Fruit fly (Drosophila melanogaster) whole organism, embryonic: ENCODE data around the gene HipHop.

Source experiments
- B-H1 ChIP-seq: fragments of 200-800 bp; sonication (Bioruptor generic); IDR thresholded peaks from 3 replicates; pipeline ENCODE4 v1.3.6; 2022; ENCODE audit warnings: missing biosample characterization, missing genetic modification characterization
- CG10209 ChIP-seq: fragments of 200-800 bp; sonication (Bioruptor generic); optimal IDR thresholded peaks from 3 replicates; lab custom pipeline; 2017; ENCODE audit warnings: missing biosample characterization, mild to moderate bottlenecking, missing genetic modification characterization, missing genetic modification reagents
- CG1024 ChIP-seq: fragments of 200-800 bp; sonication (Bioruptor generic); IDR thresholded peaks from 2 replicates; pipeline ENCODE4 v1.3.6; 2022; ENCODE audit warnings: missing biosample characterization, missing genetic modification characterization
- CG11695 ChIP-seq: fragments of 200-800 bp; sonication (Bioruptor generic); IDR thresholded peaks from 3 replicates; pipeline ENCODE4 v1.3.6; 2022; ENCODE audit warnings: missing biosample characterization, missing genetic modification characterization
- CG12219 ChIP-seq: fragments of 200-800 bp; sonication (Bioruptor generic); optimal IDR thresholded peaks from 3 replicates; lab custom pipeline; 2018; ENCODE audit warnings: missing biosample characterization, mild to moderate bottlenecking, missing genetic modification characterization
- CG12299 ChIP-seq: fragments of 200-800 bp; sonication (Bioruptor generic); optimal IDR thresholded peaks from 2 replicates; lab custom pipeline; 2018; ENCODE audit warnings: missing biosample characterization, mild to moderate bottlenecking, missing genetic modification characterization
- CG14710 ChIP-seq: fragments of 200-800 bp; sonication (Bioruptor generic); optimal IDR thresholded peaks from 3 replicates; lab custom pipeline; 2019; ENCODE audit warnings: missing biosample characterization, mild to moderate bottlenecking, missing genetic modification characterization, moderate library complexity
- CG17361 ChIP-seq: fragments of 200-800 bp; sonication (Bioruptor generic); IDR thresholded peaks from 3 replicates; pipeline ENCODE4 v1.3.6; 2022; ENCODE audit warnings: missing biosample characterization, missing genetic modification characterization
- CG18764 ChIP-seq: fragments of 200-800 bp; sonication (Bioruptor generic); optimal IDR thresholded peaks from 3 replicates; lab custom pipeline; 2016; ENCODE audit warnings: missing biosample characterization, missing genetic modification characterization
- CG2875 ChIP-seq: fragments of 200-800 bp; sonication (Bioruptor generic); optimal IDR thresholded peaks from 2 replicates; lab custom pipeline; 2017; ENCODE audit warnings: missing biosample characterization, mild to moderate bottlenecking, missing genetic modification characterization, missing genetic modification reagents
- CG31441 ChIP-seq: fragments of 200-800 bp; sonication (Bioruptor generic); IDR thresholded peaks from 2 replicates; pipeline ENCODE4 v1.3.6; 2022; ENCODE audit warnings: missing biosample characterization, missing genetic modification characterization
- CG3847 ChIP-seq: fragments of 200-800 bp; sonication (Bioruptor generic); IDR thresholded peaks from 2 replicates; pipeline ENCODE4 v1.3.6; 2022; ENCODE audit warnings: missing biosample characterization, missing genetic modification characterization
- CG4282 ChIP-seq: fragments of 200-800 bp; sonication (Bioruptor generic); optimal IDR thresholded peaks from 2 replicates; lab custom pipeline; 2016; ENCODE audit warnings: missing biosample characterization, missing genetic modification characterization
- CG4404 ChIP-seq: fragments of 200-800 bp; sonication (Bioruptor generic); IDR thresholded peaks from 2 replicates; pipeline ENCODE4 v1.3.6; 2022; ENCODE audit warnings: missing biosample characterization, missing genetic modification characterization
- CG6654 ChIP-seq: fragments of 200-800 bp; sonication (Bioruptor generic); optimal IDR thresholded peaks from 2 replicates; lab custom pipeline; 2017; ENCODE audit warnings: missing biosample characterization, mild to moderate bottlenecking, missing genetic modification characterization
- CG7357 ChIP-seq: fragments of 200-800 bp; sonication (Bioruptor generic); IDR thresholded peaks from 3 replicates; pipeline ENCODE4 v1.3.6; 2022; ENCODE audit warnings: missing biosample characterization, missing genetic modification characterization
- CG9876 ChIP-seq: fragments of 200-800 bp; sonication (Bioruptor generic); optimal IDR thresholded peaks from 2 replicates; lab custom pipeline; 2016; ENCODE audit warnings: missing biosample characterization, missing genetic modification characterization
- CHES-1-like ChIP-seq: fragments of 200-800 bp; sonication (Bioruptor generic); optimal IDR thresholded peaks from 2 replicates; lab custom pipeline; 2016; ENCODE audit warnings: missing biosample characterization, missing genetic modification characterization
- CkIIα-i1 ChIP-seq: fragments of 200-800 bp; sonication (Bioruptor generic); IDR thresholded peaks from 2 replicates; pipeline ENCODE4 v1.3.6; 2022; ENCODE audit warnings: missing biosample characterization, missing genetic modification characterization
- D19B ChIP-seq: fragments of 200-800 bp; sonication (Bioruptor generic); optimal IDR thresholded peaks from 2 replicates; lab custom pipeline; 2017; ENCODE audit warnings: missing biosample characterization, mild to moderate bottlenecking, missing genetic modification characterization
- Dad ChIP-seq: fragments of 200-800 bp; sonication (Bioruptor generic); optimal IDR thresholded peaks from 3 replicates; lab custom pipeline; 2016; ENCODE audit warnings: missing biosample characterization, missing genetic modification characterization
- Dll ChIP-seq: fragments of 200-800 bp; sonication (Bioruptor generic); IDR thresholded peaks from 4 replicates; pipeline ENCODE4 v1.3.6; 2022; ENCODE audit warnings: missing biosample characterization, missing genetic modification characterization; ENCODE audit not compliant: partially characterized antibody
- Dref ChIP-seq: fragments of 200-800 bp; sonication (Bioruptor generic); IDR thresholded peaks from 2 replicates; pipeline ENCODE4 v1.3.6; 2022; ENCODE audit warnings: missing biosample characterization, missing genetic modification characterization
- Hr39 ChIP-seq: fragments of >200 bp; optimal IDR thresholded peaks from 2 replicates; lab custom pipeline; 2017
- Pdp1 ChIP-seq, 2 experiments: fragments of 200-800 bp; sonication (Bioruptor generic); optimal IDR thresholded peaks; 3 replicates each; lab custom pipeline; 2016; ENCODE audit warnings: missing biosample characterization in 2 of 2, missing genetic modification characterization in 2 of 2, mild to moderate bottlenecking in 1 of 2, moderate library complexity in 1 of 2
- Sox100B ChIP-seq: fragments of 200-800 bp; sonication (Bioruptor generic); optimal IDR thresholded peaks from 3 replicates; lab custom pipeline; 2018; ENCODE audit warnings: missing biosample characterization, mild to moderate bottlenecking, missing genetic modification characterization
- Sry-β ChIP-seq: fragments of 200-800 bp; sonication (Bioruptor generic); optimal IDR thresholded peaks from 2 replicates; lab custom pipeline; 2018; ENCODE audit warnings: missing biosample characterization, mild to moderate bottlenecking, missing genetic modification characterization, moderate library complexity
- Ssrp ChIP-seq: fragments of 200-800 bp; sonication (Bioruptor generic); optimal IDR thresholded peaks from 2 replicates; lab custom pipeline; 2018; ENCODE audit warnings: missing biosample characterization, mild to moderate bottlenecking, missing genetic modification characterization, moderate library complexity
- TFAM ChIP-seq: fragments of 200-800 bp; sonication (Bioruptor generic); optimal IDR thresholded peaks from 2 replicates; lab custom pipeline; 2017; ENCODE audit warnings: missing biosample characterization, missing genetic modification characterization, inconsistent platforms
- Usf ChIP-seq: fragments of 200-800 bp; sonication (Bioruptor generic); optimal IDR thresholded peaks from 2 replicates; lab custom pipeline; 2017; ENCODE audit warnings: missing genotype, missing biosample characterization, missing genetic modification characterization
- Xbp1 ChIP-seq: fragments of 200-800 bp; sonication (Bioruptor generic); optimal IDR thresholded peaks from 3 replicates; lab custom pipeline; 2016; ENCODE audit warnings: missing biosample characterization, mild to moderate bottlenecking, missing genetic modification characterization
- ac ChIP-seq: fragments of 200-800 bp; sonication (Bioruptor generic); optimal IDR thresholded peaks from 3 replicates; lab custom pipeline; 2017; ENCODE audit warnings: missing biosample characterization, mild to moderate bottlenecking, missing genetic modification characterization
- aop ChIP-seq: fragments of 200-800 bp; sonication (Bioruptor generic); IDR thresholded peaks from 2 replicates; pipeline ENCODE4 v1.3.6; 2022; ENCODE audit warnings: missing biosample characterization, missing genetic modification characterization
- bowl ChIP-seq: fragments of 200-800 bp; sonication (Bioruptor generic); IDR thresholded peaks from 2 replicates; pipeline ENCODE4 v1.3.6; 2022; ENCODE audit warnings: missing biosample characterization, missing genetic modification characterization
- btn ChIP-seq: fragments of 200-800 bp; sonication (Bioruptor generic); optimal IDR thresholded peaks from 2 replicates; lab custom pipeline; 2016; ENCODE audit warnings: missing biosample characterization, missing genetic modification characterization
- chm ChIP-seq: fragments of 200-800 bp; sonication (Bioruptor generic); IDR thresholded peaks from 2 replicates; pipeline ENCODE4 v1.3.6; 2022; ENCODE audit warnings: missing biosample characterization, missing genetic modification characterization
- dimm ChIP-seq: fragments of 200-800 bp; sonication (Bioruptor generic); IDR thresholded peaks from 2 replicates; pipeline ENCODE4 v1.3.6; 2022; ENCODE audit warnings: missing biosample characterization, missing genetic modification characterization
- dmrt11E ChIP-seq: fragments of 200-800 bp; sonication (Bioruptor generic); optimal IDR thresholded peaks from 3 replicates; lab custom pipeline; 2018; ENCODE audit warnings: missing biosample characterization, mild to moderate bottlenecking, missing genetic modification characterization, moderate library complexity
- dpn ChIP-seq, 2 experiments: fragments of 200-800 bp; sonication (Bioruptor generic); optimal IDR thresholded peaks; 3 replicates each; lab custom pipeline; 2016; ENCODE audit warnings: missing biosample characterization in 2 of 2, missing genetic modification characterization in 2 of 2
- exex ChIP-seq: fragments of 200-800 bp; sonication (Bioruptor generic); optimal IDR thresholded peaks from 4 replicates; lab custom pipeline; 2018; ENCODE audit warnings: missing biosample characterization, mild to moderate bottlenecking, missing genetic modification characterization, moderate library complexity
- fd3F ChIP-seq: fragments of 200-800 bp; sonication (Bioruptor generic); optimal IDR thresholded peaks from 2 replicates; lab custom pipeline; 2018; ENCODE audit warnings: missing biosample characterization, mild to moderate bottlenecking, missing genetic modification characterization, moderate library complexity
- ftz-f1 ChIP-seq: fragments of 200-800 bp; sonication (Bioruptor generic); optimal IDR thresholded peaks from 2 replicates; lab custom pipeline; 2016; ENCODE audit warnings: missing biosample characterization, missing genetic modification characterization
- gcm2 ChIP-seq: fragments of 200-800 bp; sonication (Bioruptor generic); optimal IDR thresholded peaks from 2 replicates; lab custom pipeline; 2016; ENCODE audit warnings: missing biosample characterization, missing genetic modification characterization
- jing ChIP-seq: fragments of 200-800 bp; sonication (Bioruptor generic); optimal IDR thresholded peaks from 2 replicates; lab custom pipeline; 2018; ENCODE audit warnings: missing biosample characterization, mild to moderate bottlenecking, missing genetic modification characterization
- ken ChIP-seq: fragments of 200-800 bp; sonication (Bioruptor generic); IDR thresholded peaks from 3 replicates; pipeline ENCODE4 v1.3.6; 2022; ENCODE audit warnings: missing biosample characterization, missing genetic modification characterization
- lov ChIP-seq, 2 experiments: fragments of 200-800 bp in 1 of 2; fragments of >200 bp in 1 of 2; sonication (Bioruptor generic) in 1 of 2; IDR thresholded peaks in 1 of 2; optimal IDR thresholded peaks in 1 of 2; 2 replicates in 1 of 2; 3 replicates in 1 of 2; pipeline versions ENCODE4 v1.3.6 to Lab custom; 2017 to 2022; ENCODE audit warnings: missing biosample characterization in 1 of 2, missing genetic modification characterization in 1 of 2
- otp ChIP-seq: fragments of 200-800 bp; sonication (Bioruptor generic); IDR thresholded peaks from 3 replicates; pipeline ENCODE4, ENCODE4 v1.3.6; 2022; ENCODE audit warnings: missing biosample characterization, missing genetic modification characterization
- peb ChIP-seq: fragments of 200-800 bp; sonication (Bioruptor generic); IDR thresholded peaks from 2 replicates; pipeline ENCODE4 v1.3.6; 2022; ENCODE audit warnings: missing biosample characterization, missing genetic modification characterization
- scrt ChIP-seq: fragments of 200-800 bp; sonication (Bioruptor generic); optimal IDR thresholded peaks from 2 replicates; lab custom pipeline; 2018; ENCODE audit warnings: missing biosample characterization, mild to moderate bottlenecking, missing genetic modification characterization, moderate library complexity
- slou ChIP-seq: fragments of 200-800 bp; sonication (Bioruptor generic); optimal IDR thresholded peaks from 3 replicates; lab custom pipeline; 2016; ENCODE audit warnings: missing biosample characterization, missing genetic modification characterization
- trh ChIP-seq: fragments of 200-800 bp; sonication (Bioruptor generic); optimal IDR thresholded peaks from 2 replicates; lab custom pipeline; 2016; ENCODE audit warnings: missing biosample characterization, missing genetic modification characterization
- tx ChIP-seq: fragments of 200-800 bp; sonication (Bioruptor generic); optimal IDR thresholded peaks from 2 replicates; lab custom pipeline; 2016; ENCODE audit warnings: missing biosample characterization, missing genetic modification characterization

Gene HipHop

dm6 chr3L:18870027-18870426 lies 49.1 kb downstream of the HipHop start, which contains the start of gene Blos3 (continued):
- peak; percentile 39 for TF ChIP-seq Ssrp (tag; lab: Kevin White, UChicago)
- no peak for TF ChIP-seq Hr39 (lab: Kevin White, UChicago)
- TF ChIP-seq Dll (GFP tag; lab: Robert Waterston, UW) = no peak
- no peak for TF ChIP-seq gcm2 (GFP tag; lab: Kevin White, UChicago)
- TF ChIP-seq Xbp1 (GFP tag; lab: Kevin White, UChicago) = peak; percentile 61
- TF ChIP-seq CG14710 (tag; lab: Kevin White, UChicago) = peak; percentile 34
- no peak for TF ChIP-seq CG9876 (GFP tag; lab: Kevin White, UChicago)
- no peak for TF ChIP-seq D19B (GFP tag; lab: Kevin White, UChicago)
- TF ChIP-seq ac (GFP tag; lab: Kevin White, UChicago) = no peak
- peak; percentile 16 for TF ChIP-seq tx (GFP tag; lab: Kevin White, UChicago)
- peak; percentile 9 for TF ChIP-seq CG12219 (GFP tag; lab: Kevin White, UChicago)
- peak; percentile 89 for TF ChIP-seq scrt
- no peak for TF ChIP-seq ftz-f1 (GFP tag; lab: Kevin White, UChicago)
- TF ChIP-seq dmrt11E (tag; lab: Kevin White, UChicago) = peak; percentile 5
- no peak for TF ChIP-seq Sry-β (GFP tag; lab: Kevin White, UChicago)
- TF ChIP-seq CG4282 (GFP tag; lab: Kevin White, UChicago) = no peak
- TF ChIP-seq CG3847 = 0 out of 2 replicates have a peak, but pooled peaks have one; percentile 6
- no peak for TF ChIP-seq CG7357 (GFP tag; lab: Robert Waterston, UW)
- TF ChIP-seq CG11695 = peak; percentile 22; the same call in 1 of the 3 replicates
- TF ChIP-seq CG2875 (GFP tag; lab: Kevin White, UChicago) = no peak
- no peak for TF ChIP-seq exex (tag; lab: Kevin White, UChicago)
- no peak for TF ChIP-seq peb
- no peak for TF ChIP-seq CG31441
- TF ChIP-seq dimm (GFP tag; lab: Robert Waterston, UW) = no peak
- no peak for TF ChIP-seq bowl
- no peak for TF ChIP-seq CG1024 (GFP tag; lab: Robert Waterston, UW)
- TF ChIP-seq btn (GFP tag; lab: Kevin White, UChicago) = no peak
- no peak for TF ChIP-seq CG10209 (GFP tag; lab: Kevin White, UChicago)
- no peak for TF ChIP-seq lov (optimal IDR thresholded peaks at IDR 0.05; lab: Kevin White, UChicago)
- no peak for TF ChIP-seq lov (GFP tag; IDR thresholded peaks at IDR 0.05; lab: Robert Waterston, UW)
- TF ChIP-seq aop (GFP tag; lab: Robert Waterston, UW) = no peak
- TF ChIP-seq Dad = peak; percentile 15
- TF ChIP-seq CG18764 (GFP tag; lab: Kevin White, UChicago) = peak; percentile 19
- TF ChIP-seq CG4404 (GFP tag; lab: Robert Waterston, UW) = no peak
- TF ChIP-seq Usf (GFP tag; lab: Kevin White, UChicago) = no peak
- no peak for TF ChIP-seq CG12299 (tag; lab: Kevin White, UChicago)
- peak; percentile 43 to 56 for TF ChIP-seq dpn (GFP tag; optimal IDR thresholded peaks at IDR 0.05; lab: Kevin White, UChicago)
- TF ChIP-seq CkIIα-i1 (GFP tag; lab: Robert Waterston, UW) = no peak
- no peak for TF ChIP-seq TFAM (GFP tag; lab: Kevin White, UChicago)
- TF ChIP-seq ken (GFP tag; lab: Robert Waterston, UW) = peak; percentile 67; the same call in 1 of the 3 replicates
- TF ChIP-seq CG17361 = 0 out of 3 replicates have a peak, but pooled peaks have one; percentile 21
- no peak for TF ChIP-seq B-H1 (GFP tag; lab: Robert Waterston, UW)
- peak; percentile 7 for TF ChIP-seq CHES-1-like (GFP tag; lab: Kevin White, UChicago)
- no peak for TF ChIP-seq Sox100B (GFP tag; lab: Kevin White, UChicago)
- no peak for TF ChIP-seq otp (GFP tag; lab: Robert Waterston, UW)
- no peak for TF ChIP-seq fd3F (GFP tag; lab: Kevin White, UChicago)
- no peak for TF ChIP-seq jing (GFP tag; lab: Kevin White, UChicago)
- TF ChIP-seq Dref (GFP tag; lab: Robert Waterston, UW) = no peak
- TF ChIP-seq trh = no peak
- no peak for TF ChIP-seq slou (GFP tag; lab: Kevin White, UChicago)
- TF ChIP-seq CG6654 (GFP tag; lab: Kevin White, UChicago) = no peak
- TF ChIP-seq Pdp1 (GFP tag; optimal IDR thresholded peaks at IDR 0.05; lab: Kevin White, UChicago) = peak in 1 of 2 experiments; percentile 49
- TF ChIP-seq chm (GFP tag; lab: Robert Waterston, UW) = no peak
